Worm (Caenorhabditis elegans) whole organism, early embryonic: ENCODE results near the gene str-148.

ENCODE experiments used
- ama-1 ChIP-seq: fragments of 150-350 bp; optimal IDR thresholded peaks from 2 replicates; lab custom pipeline; 2014
- ceh-36 ChIP-seq: sonication (generic microtip); optimal IDR thresholded peaks from 2 replicates; lab custom pipeline; 2016; ENCODE audit warnings: missing genetic modification characterization, inconsistent platforms, missing compliant biosample characterization
- flt-1 ChIP-seq: fragments of 200-800 bp; sonication (Bioruptor generic); IDR thresholded peaks from 2 replicates; pipeline ENCODE4 v1.3.6; 2022; ENCODE audit warnings: missing genetic modification characterization, missing compliant biosample characterization
- pes-1 ChIP-seq: fragments of 200-800 bp; sonication (Bioruptor generic); IDR thresholded peaks from 2 replicates; pipeline ENCODE4 v1.3.6; 2022; ENCODE audit warnings: missing genetic modification reagents, missing genetic modification characterization, missing compliant biosample characterization
- sea-1 ChIP-seq: fragments of 200-800 bp; sonication (Bioruptor generic); conservative IDR thresholded peaks from 2 replicates; pipeline ENCODE4 v1.3.6; 2022; ENCODE audit warnings: missing genetic modification characterization, missing compliant biosample characterization

- TF ChIP-seq flt-1, result no peak
- no peak for TF ChIP-seq pes-1 (GFP tag; lab: Robert Waterston, UW)
- TF ChIP-seq ama-1, result no peak
- TF ChIP-seq sea-1, result no peak
- no peak for TF ChIP-seq ceh-36 (tag; lab: Kevin White, UChicago)
These were observed 45.9 kb downstream of the str-148 start, which contains the start of gene snf-3 for ce11 chrII:1091706-1092105.
